Fruit fly (Drosophila melanogaster) whole organism, prepupa: ENCODE data around the gene Spn.

Experiments
- CG3032 ChIP-seq: fragments of 200-800 bp; optimal IDR thresholded peaks from 2 replicates; lab custom pipeline; 2019; ENCODE audit warnings: missing biosample characterization, mild to moderate bottlenecking, missing genetic modification characterization, moderate library complexity
- CG3919 ChIP-seq: fragments of 200-800 bp; sonication (Bioruptor generic); optimal IDR thresholded peaks from 3 replicates; lab custom pipeline; 2016; ENCODE audit warnings: missing biosample characterization, missing genetic modification characterization
- CG8319 ChIP-seq: fragments of 200-800 bp; sonication (Bioruptor generic); optimal IDR thresholded peaks from 3 replicates; lab custom pipeline; 2016; ENCODE audit warnings: missing biosample characterization, missing genetic modification characterization
- CG8632 ChIP-seq: fragments of 200-800 bp; sonication (Bioruptor generic); optimal IDR thresholded peaks from 3 replicates; lab custom pipeline; 2016; ENCODE audit warnings: missing biosample characterization, missing genetic modification characterization
- Gug ChIP-seq: fragments of 200-800 bp; sonication (Bioruptor generic); IDR thresholded peaks from 2 replicates; pipeline ENCODE4 v1.3.6; 2022; ENCODE audit warnings: missing biosample characterization, missing genetic modification characterization
- Sox14 ChIP-seq: fragments of 200-800 bp; sonication (Bioruptor generic); optimal IDR thresholded peaks from 3 replicates; lab custom pipeline; 2016; ENCODE audit warnings: missing biosample characterization, missing genetic modification characterization
- acj6 ChIP-seq: fragments of 200-800 bp; sonication (Bioruptor generic); optimal IDR thresholded peaks from 3 replicates; lab custom pipeline; 2016; ENCODE audit warnings: missing biosample characterization, missing genetic modification characterization
- dsx ChIP-seq: fragments of 200-800 bp; optimal IDR thresholded peaks from 3 replicates; lab custom pipeline; 2019; ENCODE audit warnings: missing biosample characterization, mild to moderate bottlenecking, missing genetic modification characterization, moderate library complexity; ENCODE audit not compliant: poor library complexity, severe bottlenecking
- eg ChIP-seq: fragments of 200-800 bp; sonication (Bioruptor generic); IDR thresholded peaks from 3 replicates; pipeline ENCODE4 v1.3.6; 2022; ENCODE audit warnings: missing biosample characterization, missing genetic modification characterization
- esn ChIP-seq: fragments of 200-800 bp; sonication (Bioruptor generic); optimal IDR thresholded peaks from 2 replicates; lab custom pipeline; 2016; ENCODE audit warnings: missing biosample characterization, mild to moderate bottlenecking, missing genetic modification characterization, moderate library complexity
- fkh ChIP-seq: fragments of 200-800 bp; sonication (Bioruptor generic); optimal IDR thresholded peaks from 3 replicates; lab custom pipeline; 2017; ENCODE audit warnings: missing biosample characterization, mild to moderate bottlenecking, missing genetic modification characterization, moderate library complexity
- pdm3 ChIP-seq: fragments of 200-800 bp; sonication (Bioruptor generic); optimal IDR thresholded peaks from 3 replicates; lab custom pipeline; 2016; ENCODE audit warnings: missing biosample characterization, missing genetic modification characterization

DNA sequence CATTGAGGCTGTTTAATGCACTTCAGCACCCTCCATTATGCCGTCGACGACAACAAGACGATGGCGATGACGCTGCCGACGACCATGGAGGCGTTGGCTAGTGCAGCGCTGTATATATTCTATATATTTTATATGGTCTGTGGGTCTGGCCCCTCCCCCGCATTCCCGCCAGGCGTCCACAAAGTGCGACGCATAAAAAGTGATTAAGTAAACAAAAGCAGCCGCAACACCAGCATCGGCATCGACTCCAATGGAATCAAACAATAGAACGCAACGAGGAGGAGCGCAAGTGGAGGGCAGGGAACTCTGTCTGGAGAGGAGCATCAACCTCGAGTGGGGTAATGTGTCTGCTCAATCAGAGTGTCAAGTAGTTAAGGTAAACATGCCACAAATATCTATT is 14.2 kb upstream of the Spn start:
- TF ChIP-seq dsx (GFP tag; lab: Kevin White, UChicago) (peak; percentile 48), esn (no peak), Gug (GFP tag; lab: Robert Waterston, UW) (no peak), eg (GFP tag; lab: Robert Waterston, UW) (0 out of 3 replicates have a peak, but pooled peaks have one; percentile 5), CG8632 (GFP tag; lab: Kevin White, UChicago) (no peak), acj6 (GFP tag; lab: Kevin White, UChicago) (no peak), CG3919 (GFP tag; lab: Kevin White, UChicago) (no peak), Sox14 (GFP tag; lab: Kevin White, UChicago) (peak; percentile 72), CG3032 (tag; lab: Kevin White, UChicago) (no peak), fkh (GFP tag; lab: Kevin White, UChicago) (no peak), pdm3 (no peak), CG8319 (GFP tag; lab: Kevin White, UChicago) (no peak)
